Worm (Caenorhabditis elegans) whole organism, L4 larva: ENCODE data around the gene srh-167.
"Not testable (repeated sequence)": the region's sequence is repeated elsewhere in the genome, so short reads cannot be mapped to it uniquely, and the experiment has no call there.

Experiments
- F26F4.8 ChIP-seq: fragments of 200-800 bp; sonication (Bioruptor generic); conservative IDR thresholded peaks from 2 replicates; pipeline ENCODE4 v1.3.6; 2022; ENCODE audit warnings: missing genetic modification characterization, missing compliant biosample characterization
- F37D6.2 ChIP-seq: sonication (generic microtip); optimal IDR thresholded peaks from 2 replicates; lab custom pipeline; 2016; ENCODE audit warnings: mild to moderate bottlenecking, missing genetic modification characterization, missing compliant biosample characterization
- T26A8.4 ChIP-seq: fragments of 200-800 bp; sonication (Bioruptor generic); IDR thresholded peaks from 2 replicates; pipeline ENCODE4 v1.3.6; 2022; ENCODE audit warnings: missing genetic modification characterization, missing compliant biosample characterization
- aha-1 ChIP-seq: fragments of 150-350 bp; peaks from one replicate; lab custom pipeline; 2014; ENCODE audit warnings: missing biosample characterization, missing genetic modification characterization
- ceh-20 ChIP-seq: fragments of 200-800 bp; sonication (Bioruptor generic); IDR thresholded peaks from 2 replicates; pipeline ENCODE4 v1.3.6; 2022; ENCODE audit warnings: missing genetic modification reagents, missing genetic modification characterization, missing compliant biosample characterization
- ceh-28 ChIP-seq: fragments of 150-350 bp; optimal IDR thresholded peaks from 2 replicates; lab custom pipeline; 2014; ENCODE audit warnings: missing biosample characterization, missing genetic modification reagents, missing genetic modification characterization
- ceh-82 ChIP-seq: sonication (generic microtip); optimal IDR thresholded peaks from 2 replicates; lab custom pipeline; 2017; ENCODE audit warnings: missing biosample characterization, missing genetic modification characterization
- daf-16 ChIP-seq, 3 experiments: sonication (generic microtip); optimal IDR thresholded peaks; 2 replicates each; lab custom pipeline; 2016 to 2017; ENCODE audit warnings: missing genetic modification characterization in 3 of 3, missing genetic modification reagents in 3 of 3, mild to moderate bottlenecking in 2 of 3, missing compliant biosample characterization in 2 of 3, missing biosample characterization in 1 of 3, moderate library complexity in 1 of 3
- dmd-6 ChIP-seq: fragments of 200-800 bp; sonication (Bioruptor generic); IDR thresholded peaks from 2 replicates; pipeline ENCODE4 v1.3.6; 2022; ENCODE audit warnings: missing genetic modification reagents, missing genetic modification characterization, missing compliant biosample characterization
- dmd-8 ChIP-seq: fragments of 200-800 bp; sonication (Bioruptor generic); IDR thresholded peaks from 2 replicates; pipeline ENCODE4 v1.3.6; 2022; ENCODE audit warnings: missing genetic modification characterization, missing compliant biosample characterization
- dmd-9 ChIP-seq: fragments of 200-800 bp; sonication (Bioruptor generic); IDR thresholded peaks from 2 replicates; pipeline ENCODE4 v1.3.6; 2022; ENCODE audit warnings: missing genetic modification reagents, missing genetic modification characterization, missing compliant biosample characterization
- dve-1 ChIP-seq: sonication (generic microtip); optimal IDR thresholded peaks from 2 replicates; lab custom pipeline; 2017; ENCODE audit warnings: antibody characterized with exemption, mild to moderate bottlenecking, missing genetic modification characterization, missing compliant biosample characterization; ENCODE audit not compliant: insufficient read depth
- egl-43 ChIP-seq: fragments of 200-800 bp; sonication (Bioruptor generic); IDR thresholded peaks from 2 replicates; pipeline ENCODE4 v1.3.6; 2022; ENCODE audit warnings: missing genetic modification reagents, missing genetic modification characterization, missing compliant biosample characterization
- hlh-11 ChIP-seq: fragments of 200-800 bp; sonication (Bioruptor generic); optimal IDR thresholded peaks from 2 replicates; lab custom pipeline; 2018; ENCODE audit warnings: mild to moderate bottlenecking, missing genetic modification characterization, missing compliant biosample characterization
- hlh-30 ChIP-seq: sonication (generic microtip); optimal IDR thresholded peaks from 2 replicates; lab custom pipeline; 2017; ENCODE audit warnings: antibody characterized with exemption, mild to moderate bottlenecking, missing genetic modification characterization, missing compliant biosample characterization; ENCODE audit not compliant: insufficient read depth
- lim-7 ChIP-seq: fragments of 200-800 bp; sonication (Bioruptor generic); IDR thresholded peaks from 2 replicates; pipeline ENCODE4 v1.3.6; 2022; ENCODE audit warnings: missing genetic modification characterization, missing compliant biosample characterization
- lin-15B ChIP-seq: fragments of 150-350 bp; sonication (generic microtip); optimal IDR thresholded peaks from 3 replicates; lab custom pipeline; 2014; ENCODE audit warnings: missing biosample characterization, missing genetic modification characterization
- lin-38 ChIP-seq: fragments of 200-800 bp; sonication (Bioruptor generic); IDR thresholded peaks from 2 replicates; pipeline ENCODE4 v1.3.6; 2022; ENCODE audit warnings: missing genetic modification reagents, missing genetic modification characterization, missing compliant biosample characterization
- lin-39 ChIP-seq: fragments of 150-350 bp; optimal IDR thresholded peaks from 2 replicates; lab custom pipeline; 2014; ENCODE audit warnings: missing biosample characterization, missing genetic modification reagents, missing genetic modification characterization
- madf-5 ChIP-seq, 2 experiments: fragments of 200-800 bp; sonication (Bioruptor generic); IDR thresholded peaks; 2 replicates each; pipeline ENCODE4 v1.3.6; 2022; ENCODE audit warnings: missing compliant biosample characterization in 2 of 2, missing genetic modification characterization in 2 of 2
- mdl-1 ChIP-seq, 2 experiments: fragments of 150-350 bp in 1 of 2; sonication (generic microtip) in 1 of 2; optimal IDR thresholded peaks; 2 replicates each; lab custom pipeline; 2014 to 2017; ENCODE audit warnings: missing biosample characterization in 2 of 2, missing genetic modification characterization in 2 of 2
- mdt-29 ChIP-seq: fragments of 200-800 bp; sonication (Bioruptor generic); IDR thresholded peaks from 2 replicates; pipeline ENCODE4 v1.3.6; 2022; ENCODE audit warnings: missing genetic modification reagents, missing genetic modification characterization, missing compliant biosample characterization
- nhr-102 ChIP-seq: sonication (generic microtip); optimal IDR thresholded peaks from 2 replicates; lab custom pipeline; 2016; ENCODE audit warnings: mild to moderate bottlenecking, missing genetic modification characterization, moderate library complexity, missing compliant biosample characterization
- nhr-11 ChIP-seq: fragments of 150-350 bp; optimal IDR thresholded peaks from 2 replicates; lab custom pipeline; 2014; ENCODE audit warnings: missing biosample characterization, missing genetic modification characterization
- nhr-28 ChIP-seq: fragments of 150-350 bp; optimal IDR thresholded peaks from 2 replicates; lab custom pipeline; 2014; ENCODE audit warnings: missing biosample characterization, missing genetic modification characterization
- nhr-48 ChIP-seq: sonication (generic microtip); optimal IDR thresholded peaks from 2 replicates; lab custom pipeline; 2016; ENCODE audit warnings: mild to moderate bottlenecking, missing genetic modification characterization, missing compliant biosample characterization
- nhr-6 ChIP-seq: fragments of 150-350 bp; optimal IDR thresholded peaks from 2 replicates; lab custom pipeline; 2014; ENCODE audit warnings: missing biosample characterization, missing genetic modification characterization
- nhr-77 ChIP-seq: fragments of 150-350 bp; optimal IDR thresholded peaks from 2 replicates; lab custom pipeline; 2014; ENCODE audit warnings: missing biosample characterization, missing genetic modification characterization
- pqm-1 ChIP-seq: sonication (generic microtip); optimal IDR thresholded peaks from 2 replicates; lab custom pipeline; 2017; ENCODE audit warnings: missing biosample characterization, missing genetic modification characterization
- set-16 ChIP-seq: fragments of 200-800 bp; sonication (Bioruptor generic); IDR thresholded peaks from 2 replicates; pipeline ENCODE4 v1.3.6; 2022; ENCODE audit warnings: missing genetic modification reagents, missing genetic modification characterization, missing compliant biosample characterization
- zip-11 ChIP-seq: fragments of 200-800 bp; sonication (Bioruptor generic); IDR thresholded peaks from 2 replicates; pipeline ENCODE4 v1.3.6; 2022; ENCODE audit warnings: missing genetic modification characterization, missing compliant biosample characterization

srh-167 gene

ce11 chrV:16338287-16339092 is 5.0 kb downstream of the srh-167 start, which contains the start of gene slc-9B.2 (continued):
- TF ChIP-seq aha-1 (peak; percentile 15), F26F4.8 (0 out of 2 replicates have a peak, but pooled peaks have one; percentile 37), hlh-30 (tag; lab: Kevin White, UChicago) (peak; percentile 8), lin-38 (GFP tag; lab: Robert Waterston, UW) (peak; percentile 58)
- TF ChIP-seq, all 104 proteins: peak for 21; not testable (repeated sequence) for 83

DNA sequence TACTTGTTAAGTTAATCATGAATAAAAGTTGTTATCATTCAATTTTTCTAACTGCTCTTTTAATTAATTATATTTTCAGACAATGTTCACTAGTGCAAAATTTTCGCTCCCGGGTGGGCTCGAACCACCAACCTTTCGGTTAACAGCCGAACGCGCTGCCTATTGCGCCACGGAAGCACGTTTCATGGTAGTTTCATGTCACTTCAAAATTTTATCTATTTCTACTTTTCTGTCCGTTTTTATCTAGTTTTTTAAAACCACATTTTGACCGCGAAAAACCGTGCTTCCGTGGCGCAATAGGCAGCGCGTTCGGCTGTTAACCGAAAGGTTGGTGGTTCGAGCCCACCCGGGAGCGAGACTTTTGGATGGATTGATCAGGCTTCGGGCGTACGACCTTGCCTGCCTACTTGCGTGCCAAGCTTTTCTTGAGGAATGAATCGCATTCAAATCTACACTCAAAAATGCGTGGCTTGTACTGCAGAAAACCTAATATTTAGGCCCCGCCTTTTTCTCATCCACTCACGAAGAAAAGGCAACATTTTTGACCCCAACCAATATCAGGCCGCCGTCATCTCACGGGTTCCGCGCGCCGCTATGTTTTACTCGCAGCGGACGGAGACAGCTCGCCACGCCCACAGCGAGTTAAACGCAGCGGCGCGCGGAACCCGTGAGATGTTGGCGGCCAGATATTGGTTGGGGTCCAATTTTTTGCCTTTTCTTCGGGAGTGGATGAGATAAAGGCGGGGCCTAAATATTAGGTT is 8.2 kb downstream of the srh-167 start:
- TF ChIP-seq dve-1 (tag; lab: Kevin White, UChicago) (peak; percentile 27), mdt-29 (GFP tag; lab: Robert Waterston, UW) (peak; percentile 51; the same call in 1 of the 2 replicates), dmd-6 (GFP tag; lab: Robert Waterston, UW) (peak; percentile 43; the same call in 1 of the 2 replicates), hlh-30 (tag; lab: Kevin White, UChicago) (peak; percentile 14), egl-43 (GFP tag; lab: Robert Waterston, UW) (peak; percentile 63), T26A8.4 (GFP tag; lab: Robert Waterston, UW) (0 out of 2 replicates have a peak, but pooled peaks have one; percentile 12), set-16 (GFP tag; lab: Robert Waterston, UW) (peak; percentile 66), aha-1 (peak; percentile 92), hlh-11 (tag; lab: Kevin White, UChicago) (peak; percentile 10), lim-7 (GFP tag; lab: Robert Waterston, UW) (peak; percentile 26; the same call in 1 of the 2 replicates), nhr-102 (peak; percentile 9), daf-16 (tag; optimal IDR thresholded peaks at IDR 0.05; lab: Kevin White, UChicago) (peak; percentile 24)
- not testable (repeated sequence) for TF ChIP-seq daf-16 (GFP tag; optimal IDR thresholded peaks at IDR 0.05; lab: Kevin White, UChicago)
- TF ChIP-seq, all 104 proteins: peak for 12; not testable (repeated sequence) for 92

- TF ChIP-seq nhr-6 (tag; lab: Kevin White, UChicago) (no peak), ceh-82 (no peak), nhr-11 (tag; lab: Kevin White, UChicago) (no peak), dmd-8 (no peak), lin-15B (tag; lab: Kevin White, UChicago) (no peak), nhr-28 (tag; lab: Kevin White, UChicago) (peak; percentile 54), F37D6.2 (tag; lab: Kevin White, UChicago) (no peak), dve-1 (tag; lab: Kevin White, UChicago) (peak; percentile 61), hlh-30 (tag; lab: Kevin White, UChicago) (peak; percentile 18), pqm-1 (tag; lab: Kevin White, UChicago) (peak; percentile 46), zip-11 (GFP tag; lab: Robert Waterston, UW) (no peak), ceh-28 (tag; lab: Kevin White, UChicago) (no peak), hlh-11 (tag; lab: Kevin White, UChicago) (peak; percentile 63), lin-39 (tag; lab: Kevin White, UChicago) (no peak), nhr-77 (peak; percentile 1), dmd-6 (GFP tag; lab: Robert Waterston, UW) (peak; percentile 74), ceh-20 (GFP tag; lab: Robert Waterston, UW) (no peak), nhr-48 (no peak), mdt-29 (GFP tag; lab: Robert Waterston, UW) (no peak), madf-5 (GFP tag; IDR thresholded peaks at IDR 0.05; lab: Robert Waterston, UW) (no peak), dmd-9 (GFP tag; lab: Robert Waterston, UW) (no peak), mdl-1 (tag; optimal IDR thresholded peaks at IDR 0.05; lab: Kevin White, UChicago) (peak in 1 of 2 experiments; percentile 39), daf-16 (GFP tag; optimal IDR thresholded peaks at IDR 0.05; lab: Kevin White, UChicago) (no peak), daf-16 (tag; optimal IDR thresholded peaks at IDR 0.05; lab: Kevin White, UChicago) (peak; percentile 39)
- TF ChIP-seq, all 104 proteins: peak for 9
These were observed 8.7 kb downstream of the srh-167 start, which contains the start of gene nhr-193 for ce11 chrV:16342258-16342618. Gene nhr-193, plus strand, starts transcription at chrV:16342308.
